Fruit fly (Drosophila melanogaster) whole organism, adult: ENCODE results near the gene CG9784.

Source experiments
- CG1620 ChIP-seq: fragments of 200-800 bp; sonication (Bioruptor generic); optimal IDR thresholded peaks from 2 replicates; lab custom pipeline; 2016; ENCODE audit warnings: missing biosample characterization, missing genetic modification characterization
- Mnt ChIP-seq: fragments of 200-800 bp; sonication (Bioruptor generic); optimal IDR thresholded peaks from 2 replicates; lab custom pipeline; 2016; ENCODE audit warnings: missing biosample characterization, mild to moderate bottlenecking, missing genetic modification characterization
- toe ChIP-seq: fragments of 200-800 bp; sonication (Bioruptor generic); optimal IDR thresholded peaks from 2 replicates; lab custom pipeline; 2016; ENCODE audit warnings: missing biosample characterization, missing genetic modification characterization

DNA sequence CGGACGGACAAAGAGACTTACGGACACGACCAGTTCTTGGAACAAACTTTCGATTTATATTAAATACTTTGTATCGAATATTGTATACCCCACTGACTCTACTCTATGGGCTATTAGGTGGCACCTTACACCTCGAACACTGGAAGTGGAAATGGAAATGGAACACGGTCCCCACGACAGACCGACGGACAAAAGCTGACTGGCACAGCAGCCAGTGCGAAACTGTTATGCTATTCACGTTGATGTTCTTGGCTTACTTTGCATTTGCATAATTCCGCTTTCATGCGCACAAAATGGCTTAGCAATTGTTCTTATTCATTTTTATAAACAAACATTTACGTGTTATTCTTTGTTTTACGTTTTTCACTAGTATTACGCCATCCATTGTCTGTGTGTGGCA, 24.9 kb downstream of the CG9784 start:
- TF ChIP-seq CG1620 (GFP tag; lab: Kevin White, UChicago) (no peak), Mnt (GFP tag; lab: Kevin White, UChicago) (no peak), toe (GFP tag; lab: Kevin White, UChicago) (no peak)
